Worm (Caenorhabditis elegans): ENCODE measurements around the gene F46G11.6.

Gene F46G11.6

DNA sequence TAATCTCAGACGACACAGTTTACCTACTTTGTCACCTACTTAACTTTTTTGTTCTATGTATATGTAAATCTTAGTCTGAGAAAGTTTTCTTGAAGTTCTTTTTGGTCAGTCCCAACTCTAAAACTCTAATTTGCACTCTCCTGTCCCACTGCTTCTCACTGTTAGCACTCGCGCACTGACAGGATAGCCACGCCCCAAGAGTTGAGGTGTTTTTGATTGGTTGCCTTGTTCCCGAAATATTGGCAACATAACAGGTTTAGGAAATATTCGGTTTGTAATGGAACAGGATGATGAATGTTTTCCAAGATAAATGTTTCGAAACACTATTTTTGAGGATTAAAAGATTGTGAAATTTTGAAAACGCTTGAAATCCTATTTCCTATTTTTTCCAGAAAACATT lies 30.8 kb downstream of the F46G11.6 start:
- TF ChIP-seq nfya-1 (tag; optimal IDR thresholded peaks at IDR 0.05; ENCODE audit: insufficient read depth) = peak; percentile 95
- peak; percentile 1 for TF ChIP-seq lin-39 (tag; optimal IDR thresholded peaks at IDR 0.05)
- TF ChIP-seq nhr-25 (tag; optimal IDR thresholded peaks at IDR 0.05) = no peak

DNA sequence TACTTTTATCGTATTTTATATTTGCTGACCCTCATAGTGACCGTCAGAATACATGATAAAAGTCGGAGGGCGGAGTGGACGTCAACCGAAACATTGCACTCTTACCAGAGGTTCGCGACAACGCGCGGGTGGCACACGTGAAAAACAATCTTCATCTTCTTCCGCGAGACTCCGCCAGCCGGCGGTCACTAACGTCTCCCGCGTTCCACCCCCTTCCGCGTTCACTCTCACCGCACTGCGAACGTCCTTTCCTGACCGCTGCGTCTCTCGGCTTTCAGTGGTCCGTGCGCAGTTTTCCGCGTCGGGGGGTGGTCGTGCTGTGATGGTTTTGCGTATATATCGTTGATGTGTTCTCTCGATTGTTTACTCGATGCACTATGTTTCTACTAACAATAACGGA lies 31.9 kb downstream of the F46G11.6 start:
- TF ChIP-seq sea-2 (GFP tag; optimal IDR thresholded peaks at IDR 0.05) (no peak), nhr-23 (tag; optimal IDR thresholded peaks at IDR 0.05) (no peak), nhr-25 (tag; optimal IDR thresholded peaks at IDR 0.05) (peak; percentile 11), nhr-43 (tag; optimal IDR thresholded peaks at IDR 0.05; ENCODE audit: poor library complexity, severe bottlenecking) (peak; percentile 33), lin-39 (tag; optimal IDR thresholded peaks at IDR 0.05) (peak; percentile 62)

DNA sequence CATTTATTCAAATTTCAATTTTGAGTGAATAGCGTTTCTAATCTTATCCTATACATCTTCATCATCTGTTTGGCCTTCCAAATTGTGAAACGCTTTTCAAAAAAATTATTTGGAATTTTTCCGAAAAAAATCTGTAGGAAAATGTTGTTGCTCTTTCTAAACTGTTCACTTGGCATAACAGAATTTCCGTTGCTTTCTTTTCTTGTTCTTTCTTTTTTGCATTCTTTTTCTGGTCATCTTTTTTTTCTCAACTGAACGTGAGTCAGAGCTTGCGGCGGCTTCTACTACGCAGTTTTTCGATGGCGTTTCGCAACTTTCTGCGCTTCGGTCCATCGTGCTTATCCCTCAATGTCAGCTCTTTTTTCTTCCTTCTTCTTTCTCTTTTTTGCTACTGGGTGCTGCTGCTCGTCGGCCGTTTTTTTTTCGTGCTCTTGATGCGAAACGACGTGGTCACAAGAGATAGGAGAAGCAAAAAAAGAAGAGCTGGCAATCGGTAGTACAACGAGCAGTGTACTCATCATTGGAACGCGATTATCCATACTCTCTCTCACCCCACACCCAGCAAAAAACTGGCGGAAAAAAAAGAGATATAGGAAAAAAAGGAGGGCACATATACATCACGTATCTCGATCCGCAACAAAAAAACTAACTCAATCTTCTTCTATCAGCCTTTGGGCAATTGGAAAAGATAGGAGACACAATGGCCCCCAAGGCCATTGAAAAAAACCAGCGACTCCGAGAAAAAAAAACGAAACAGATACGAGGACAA lies 33.6 kb downstream of the F46G11.6 start:
- no peak for TF ChIP-seq fkh-2 (tag; optimal IDR thresholded peaks at IDR 0.05)
- peak; percentile 44 for TF ChIP-seq ama-1 (optimal IDR thresholded peaks at IDR 0.05)
- no peak for TF ChIP-seq nhr-25 (tag; optimal IDR thresholded peaks at IDR 0.05)
- TF ChIP-seq nfya-1 (tag; optimal IDR thresholded peaks at IDR 0.05; ENCODE audit: insufficient read depth) = peak; percentile 64
- no peak for TF ChIP-seq ZK546.5 (tag; optimal IDR thresholded peaks at IDR 0.05)
- TF ChIP-seq fkh-10 (GFP tag; optimal IDR thresholded peaks at IDR 0.05) = peak; percentile 71
- TF ChIP-seq hmg-11 (tag; optimal IDR thresholded peaks at IDR 0.05) = peak; percentile 1
- TF ChIP-seq egl-27 (tag; optimal IDR thresholded peaks at IDR 0.05) = no peak

DNA sequence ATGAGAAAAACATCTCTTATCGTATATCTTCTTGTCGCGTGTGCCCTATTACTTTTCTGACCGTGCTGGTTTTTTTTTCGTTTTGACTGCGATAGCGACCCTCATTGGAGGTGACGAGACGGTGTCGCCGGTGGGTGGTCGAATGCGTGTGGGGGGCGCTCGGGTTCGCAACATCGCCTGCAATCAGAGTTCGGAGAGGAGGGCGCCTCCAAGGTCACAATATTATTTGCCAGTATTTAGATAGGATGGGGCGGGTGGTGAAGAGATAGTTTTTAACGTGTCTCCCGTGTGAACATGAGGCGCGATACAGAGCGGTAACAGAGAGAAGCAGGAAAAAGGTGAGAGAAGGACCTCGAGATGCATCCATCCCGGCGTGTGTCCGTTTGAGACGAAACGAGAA lies 34.6 kb downstream of the F46G11.6 start:
- TF ChIP-seq nhr-25 (tag; optimal IDR thresholded peaks at IDR 0.05) (peak; percentile 75), fkh-2 (tag; optimal IDR thresholded peaks at IDR 0.05) (no peak), nhr-43 (tag; optimal IDR thresholded peaks at IDR 0.05; ENCODE audit: poor library complexity, severe bottlenecking) (peak; percentile 30), lsy-12 (tag; optimal IDR thresholded peaks at IDR 0.05) (peak; percentile 30)

DNA sequence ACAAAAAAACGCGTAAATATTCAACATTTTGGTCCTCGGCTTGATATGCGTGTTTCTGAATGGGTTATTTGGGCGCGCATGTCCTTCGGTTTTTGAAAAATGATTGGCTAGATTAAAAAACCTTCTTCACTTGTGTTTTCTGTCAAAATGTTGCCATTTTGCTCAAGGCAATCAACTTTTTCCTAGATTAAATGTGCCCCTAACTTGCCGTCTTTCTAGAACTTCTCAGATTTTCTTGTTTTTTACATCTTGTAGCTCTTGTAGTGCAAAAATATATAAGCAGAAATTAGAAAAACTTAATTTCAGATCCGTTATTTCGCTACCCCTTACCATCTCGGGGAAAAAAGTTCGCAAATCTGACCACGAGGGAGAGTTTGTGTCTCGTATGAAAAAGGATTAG lies 35.5 kb downstream of the F46G11.6 start, which contains the start of gene hbl-1:
hbl-1 (plus strand) TSS at position 301 of the 400 bp plus-strand sequence.
- no peak for TF ChIP-seq ztf-11 (tag; optimal IDR thresholded peaks at IDR 0.05)
- no peak for TF ChIP-seq ceh-16 (tag; optimal IDR thresholded peaks at IDR 0.05)
- TF ChIP-seq elt-2 (tag; optimal IDR thresholded peaks at IDR 0.05) = no peak
- TF ChIP-seq lin-39 (tag; optimal IDR thresholded peaks at IDR 0.05) = no peak
- no peak for TF ChIP-seq nhr-237 (tag; optimal IDR thresholded peaks at IDR 0.05)
- TF ChIP-seq fos-1 (tag; optimal IDR thresholded peaks at IDR 0.05) = no peak
- no peak for TF ChIP-seq ceh-9 (tag; optimal IDR thresholded peaks at IDR 0.05)
- no peak for TF ChIP-seq mml-1 (tag; optimal IDR thresholded peaks at IDR 0.05)
- no peak for TF ChIP-seq egl-27 (tag; optimal IDR thresholded peaks at IDR 0.05)
- no peak for TF ChIP-seq nhr-43 (tag; optimal IDR thresholded peaks at IDR 0.05; ENCODE audit: poor library complexity, severe bottlenecking)
- TF ChIP-seq nhr-12 (tag; optimal IDR thresholded peaks at IDR 0.05) = no peak
- no peak for TF ChIP-seq nhr-28 (tag; optimal IDR thresholded peaks at IDR 0.05)
- TF ChIP-seq nhr-77 (tag; optimal IDR thresholded peaks at IDR 0.05) = no peak
- no peak for TF ChIP-seq elt-1 (tag; optimal IDR thresholded peaks at IDR 0.05)
- no peak for TF ChIP-seq daf-12 (tag; optimal IDR thresholded peaks at IDR 0.05)
- TF ChIP-seq fkh-10 (GFP tag; optimal IDR thresholded peaks at IDR 0.05) = no peak
- no peak for TF ChIP-seq elt-3 (tag; optimal IDR thresholded peaks at IDR 0.05)

DNA sequence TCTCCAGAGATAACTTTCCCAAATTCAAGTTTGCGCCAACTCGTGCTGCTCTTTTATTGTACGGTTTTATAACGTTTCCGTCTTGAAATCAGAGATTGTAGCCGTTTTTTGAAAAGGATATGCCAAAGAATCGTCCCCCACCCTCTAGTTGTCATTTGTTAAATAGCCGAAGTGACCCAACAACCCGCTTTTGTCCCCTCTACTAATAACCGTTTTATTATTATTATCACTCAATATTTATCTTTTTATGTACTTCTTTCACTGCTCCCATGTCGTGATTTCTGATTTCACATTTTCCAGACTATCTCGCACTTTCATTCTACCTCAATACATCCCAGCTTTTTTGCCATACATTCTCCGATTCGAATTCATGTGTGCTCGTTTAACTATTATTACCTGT lies 40.7 kb downstream of the F46G11.6 start:
- no peak for TF ChIP-seq nhr-76 (tag; optimal IDR thresholded peaks at IDR 0.05)
- TF ChIP-seq fos-1 (tag; optimal IDR thresholded peaks at IDR 0.05) = no peak
- no peak for TF ChIP-seq nhr-25 (tag; optimal IDR thresholded peaks at IDR 0.05)
- TF ChIP-seq unc-39 (tag; optimal IDR thresholded peaks at IDR 0.05) = no peak
- no peak for TF ChIP-seq pha-4 (tag; optimal IDR thresholded peaks at IDR 0.05)
- no peak for TF ChIP-seq fkh-2 (tag; optimal IDR thresholded peaks at IDR 0.05)
- no peak for TF ChIP-seq ztf-11 (tag; optimal IDR thresholded peaks at IDR 0.05)
- no peak for TF ChIP-seq snpc-4 (tag; optimal IDR thresholded peaks at IDR 0.05)
- TF ChIP-seq ceh-28 (tag; optimal IDR thresholded peaks at IDR 0.05) = no peak
- no peak for TF ChIP-seq ama-1 (optimal IDR thresholded peaks at IDR 0.05)
- TF ChIP-seq aly-2 (tag; optimal IDR thresholded peaks at IDR 0.05) = no peak
- no peak for TF ChIP-seq nhr-12 (tag; optimal IDR thresholded peaks at IDR 0.05)
- TF ChIP-seq elt-1 (tag; optimal IDR thresholded peaks at IDR 0.05) = no peak
- TF ChIP-seq zag-1 (tag; optimal IDR thresholded peaks at IDR 0.05) = no peak
- TF ChIP-seq elt-3 (tag; optimal IDR thresholded peaks at IDR 0.05) = no peak
- TF ChIP-seq daf-12 (tag; optimal IDR thresholded peaks at IDR 0.05) = no peak
- no peak for TF ChIP-seq ceh-82 (tag; optimal IDR thresholded peaks at IDR 0.05)
